Worm (Caenorhabditis elegans): ENCODE results near the gene Y68A4A.10.

Gene Y68A4A.10

DNA sequence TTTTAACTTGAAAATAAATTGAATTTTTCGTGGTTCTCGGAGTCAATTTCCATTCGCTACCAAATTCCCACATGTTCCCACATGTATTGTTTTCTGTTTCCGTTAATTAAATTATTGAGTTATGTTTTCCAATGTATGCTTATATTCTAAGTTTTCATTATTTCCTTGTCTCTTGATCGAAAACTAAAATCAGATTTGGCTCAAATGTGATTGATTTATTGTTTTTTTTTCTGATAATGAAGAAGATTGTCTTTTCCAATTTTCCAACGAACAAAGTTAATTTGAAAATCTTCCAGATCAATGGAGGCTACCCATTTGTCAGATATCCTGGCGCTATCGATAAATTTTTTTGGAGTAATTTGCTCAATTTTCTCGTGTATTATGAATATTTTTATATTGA, 28.2 kb upstream of the Y68A4A.10 start, which contains the start of gene srbc-25:
srbc-25 (plus strand) TSS at position 301 of the 400 bp plus-strand sequence.
- TF ChIP-seq flt-1 (GFP tag; IDR thresholded peaks at IDR 0.05) (no peak), ztf-23 (GFP tag; IDR thresholded peaks at IDR 0.05) (no peak), med-1 (GFP tag; optimal IDR thresholded peaks at IDR 0.05; ENCODE audit: insufficient read depth) (no peak), klf-2 (GFP tag; conservative IDR thresholded peaks at IDR 0.05) (no peak), cog-1 (tag; optimal IDR thresholded peaks at IDR 0.05) (no peak), ref-1 (GFP tag; conservative IDR thresholded peaks at IDR 0.05) (no peak), T22C8.4 (GFP tag; IDR thresholded peaks at IDR 0.05) (no peak), tab-1 (GFP tag; IDR thresholded peaks at IDR 0.05) (no peak), ztf-29 (GFP tag; IDR thresholded peaks at IDR 0.05) (no peak)

- TF ChIP-seq tab-1 (GFP tag; IDR thresholded peaks at IDR 0.05) (no peak), med-1 (GFP tag; optimal IDR thresholded peaks at IDR 0.05; ENCODE audit: insufficient read depth) (no peak), flt-1 (GFP tag; IDR thresholded peaks at IDR 0.05) (no peak), ref-1 (GFP tag; conservative IDR thresholded peaks at IDR 0.05) (no peak), ztf-23 (GFP tag; IDR thresholded peaks at IDR 0.05) (no peak), T22C8.4 (GFP tag; IDR thresholded peaks at IDR 0.05) (no peak), klf-2 (GFP tag; conservative IDR thresholded peaks at IDR 0.05) (no peak), cog-1 (tag; optimal IDR thresholded peaks at IDR 0.05) (no peak), ztf-29 (GFP tag; IDR thresholded peaks at IDR 0.05) (no peak)
Observed at ce11 chrV:17177967-17178366, 24.0 kb upstream of the Y68A4A.10 start, which contains the start of gene srsx-1. Gene srsx-1, minus strand, starts transcription at chrV:17178067.

- no peak for TF ChIP-seq cog-1 (tag; optimal IDR thresholded peaks at IDR 0.05)
- TF ChIP-seq ref-1 (GFP tag; conservative IDR thresholded peaks at IDR 0.05) = no peak
- no peak for TF ChIP-seq flt-1 (GFP tag; IDR thresholded peaks at IDR 0.05)
- no peak for TF ChIP-seq T22C8.4 (GFP tag; IDR thresholded peaks at IDR 0.05)
- no peak for TF ChIP-seq ztf-29 (GFP tag; IDR thresholded peaks at IDR 0.05)
- no peak for TF ChIP-seq med-1 (GFP tag; optimal IDR thresholded peaks at IDR 0.05; ENCODE audit: insufficient read depth)
- TF ChIP-seq klf-2 (GFP tag; conservative IDR thresholded peaks at IDR 0.05) = no peak
- no peak for TF ChIP-seq tab-1 (GFP tag; IDR thresholded peaks at IDR 0.05)
- TF ChIP-seq ztf-23 (GFP tag; IDR thresholded peaks at IDR 0.05) = no peak
Observed at ce11 chrV:17178457-17178856, 23.5 kb upstream of the Y68A4A.10 start, which contains the start of gene srh-174. Gene srh-174, plus strand, starts transcription at chrV:17178757.

DNA sequence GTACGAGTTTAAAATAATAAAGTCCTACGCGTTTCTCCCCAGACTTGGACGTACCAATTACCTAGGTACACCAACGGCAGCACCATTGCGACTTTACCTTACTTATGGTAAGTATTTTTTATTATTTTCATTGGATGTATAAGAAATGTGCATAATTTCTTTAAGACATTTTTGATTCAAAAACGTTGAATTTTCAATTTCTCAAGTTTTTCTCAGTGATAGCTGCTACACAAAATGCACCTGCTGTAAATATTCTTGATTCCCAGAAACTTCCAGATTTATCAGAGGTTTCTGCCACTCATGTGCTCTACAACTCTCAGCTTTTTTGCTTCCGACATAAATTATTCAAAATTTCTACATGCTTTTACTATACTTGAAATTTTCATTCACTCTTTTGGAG, 19.9 kb upstream of the Y68A4A.10 start, which contains the start of gene srh-159:
srh-159 (plus strand) TSS at position 301 of the 400 bp plus-strand sequence.
- no peak for TF ChIP-seq cog-1 (tag; optimal IDR thresholded peaks at IDR 0.05)
- TF ChIP-seq ztf-23 (GFP tag; IDR thresholded peaks at IDR 0.05) = no peak
- no peak for TF ChIP-seq ztf-29 (GFP tag; IDR thresholded peaks at IDR 0.05)
- TF ChIP-seq ref-1 (GFP tag; conservative IDR thresholded peaks at IDR 0.05) = no peak
- TF ChIP-seq T22C8.4 (GFP tag; IDR thresholded peaks at IDR 0.05) = no peak
- TF ChIP-seq klf-2 (GFP tag; conservative IDR thresholded peaks at IDR 0.05) = no peak
- no peak for TF ChIP-seq flt-1 (GFP tag; IDR thresholded peaks at IDR 0.05)
- no peak for TF ChIP-seq med-1 (GFP tag; optimal IDR thresholded peaks at IDR 0.05; ENCODE audit: insufficient read depth)
- no peak for TF ChIP-seq tab-1 (GFP tag; IDR thresholded peaks at IDR 0.05)

DNA sequence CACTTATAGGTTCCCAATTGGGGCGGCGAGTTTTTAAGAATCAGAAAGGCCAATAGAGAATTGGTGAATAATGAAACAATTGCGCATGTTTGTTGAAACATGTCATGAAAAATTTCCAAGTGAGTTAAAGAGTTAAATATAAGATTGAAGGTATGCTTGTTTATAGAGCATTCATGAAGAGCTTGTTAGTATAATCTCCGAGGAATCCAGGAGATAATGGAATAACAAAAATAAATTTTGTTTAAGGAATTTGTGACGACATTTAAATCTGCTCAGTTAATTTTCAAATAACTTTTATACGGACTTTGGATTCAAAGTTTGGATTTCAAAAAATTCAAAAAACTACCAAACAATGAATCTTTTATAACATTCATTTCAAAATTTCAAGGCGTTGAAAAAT, 11.5 kb upstream of the Y68A4A.10 start, which contains the start of gene str-199:
str-199 (minus strand) TSS at position 101 of the 400 bp plus-strand sequence.
- TF ChIP-seq ztf-29 (GFP tag; IDR thresholded peaks at IDR 0.05) (no peak), cog-1 (tag; optimal IDR thresholded peaks at IDR 0.05) (no peak), tab-1 (GFP tag; IDR thresholded peaks at IDR 0.05) (no peak), T22C8.4 (GFP tag; IDR thresholded peaks at IDR 0.05) (no peak), klf-2 (GFP tag; conservative IDR thresholded peaks at IDR 0.05) (no peak), flt-1 (GFP tag; IDR thresholded peaks at IDR 0.05) (no peak), med-1 (GFP tag; optimal IDR thresholded peaks at IDR 0.05; ENCODE audit: insufficient read depth) (no peak), ztf-23 (GFP tag; IDR thresholded peaks at IDR 0.05) (no peak), ref-1 (GFP tag; conservative IDR thresholded peaks at IDR 0.05) (no peak)

- TF ChIP-seq ref-1 (GFP tag; conservative IDR thresholded peaks at IDR 0.05) (no peak), klf-2 (GFP tag; conservative IDR thresholded peaks at IDR 0.05) (no peak), tab-1 (GFP tag; IDR thresholded peaks at IDR 0.05) (no peak), flt-1 (GFP tag; IDR thresholded peaks at IDR 0.05) (no peak), med-1 (GFP tag; optimal IDR thresholded peaks at IDR 0.05; ENCODE audit: insufficient read depth) (no peak)
Observed at ce11 chrV:17192238-17192637, 9.7 kb upstream of the Y68A4A.10 start, which contains the start of gene srz-47. Gene srz-47, minus strand, starts transcription at chrV:17192338.

DNA sequence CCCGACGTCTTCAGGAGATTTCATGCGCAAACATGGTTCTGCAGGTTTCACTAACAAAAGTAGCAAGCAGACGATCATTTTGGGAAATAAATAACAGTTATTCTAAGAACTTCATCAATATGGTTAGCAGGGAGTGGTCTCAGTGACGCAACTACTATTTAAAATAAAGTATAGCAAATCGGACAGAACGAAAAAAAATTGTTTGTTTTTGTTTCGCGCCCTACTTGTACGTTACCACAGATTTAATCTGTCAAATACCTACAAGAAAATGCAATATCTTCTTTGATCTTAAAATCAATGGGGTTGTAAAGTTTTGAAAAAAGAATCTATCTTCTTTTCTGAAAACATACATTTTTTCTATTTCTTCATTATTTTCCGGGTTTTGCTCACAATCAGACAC, 3.0 kb upstream of the Y68A4A.10 start, which contains the start of gene srz-96:
srz-96 (plus strand) TSS at position 301 of the 400 bp plus-strand sequence.
- TF ChIP-seq klf-2 (GFP tag; conservative IDR thresholded peaks at IDR 0.05) (no peak), flt-1 (GFP tag; IDR thresholded peaks at IDR 0.05) (no peak), ztf-23 (GFP tag; IDR thresholded peaks at IDR 0.05) (no peak), ztf-29 (GFP tag; IDR thresholded peaks at IDR 0.05) (no peak), med-1 (GFP tag; optimal IDR thresholded peaks at IDR 0.05; ENCODE audit: insufficient read depth) (no peak), tab-1 (GFP tag; IDR thresholded peaks at IDR 0.05) (no peak), cog-1 (tag; optimal IDR thresholded peaks at IDR 0.05) (no peak), T22C8.4 (GFP tag; IDR thresholded peaks at IDR 0.05) (no peak), ref-1 (GFP tag; conservative IDR thresholded peaks at IDR 0.05) (no peak)

- TF ChIP-seq ref-1 (GFP tag; conservative IDR thresholded peaks at IDR 0.05) (no peak), T22C8.4 (GFP tag; IDR thresholded peaks at IDR 0.05) (no peak), klf-2 (GFP tag; conservative IDR thresholded peaks at IDR 0.05) (no peak), med-1 (GFP tag; optimal IDR thresholded peaks at IDR 0.05; ENCODE audit: insufficient read depth) (no peak), cog-1 (tag; optimal IDR thresholded peaks at IDR 0.05) (no peak), ztf-23 (GFP tag; IDR thresholded peaks at IDR 0.05) (no peak), tab-1 (GFP tag; IDR thresholded peaks at IDR 0.05) (no peak)
Observed at ce11 chrV:17206469-17206868, 4.5 kb downstream of the Y68A4A.10 start.

- no peak for TF ChIP-seq flt-1 (GFP tag; IDR thresholded peaks at IDR 0.05)
- TF ChIP-seq tab-1 (GFP tag; IDR thresholded peaks at IDR 0.05) = no peak
- no peak for TF ChIP-seq ref-1 (GFP tag; conservative IDR thresholded peaks at IDR 0.05)
- TF ChIP-seq ztf-23 (GFP tag; IDR thresholded peaks at IDR 0.05) = no peak
- no peak for TF ChIP-seq klf-2 (GFP tag; conservative IDR thresholded peaks at IDR 0.05)
- no peak for TF ChIP-seq med-1 (GFP tag; optimal IDR thresholded peaks at IDR 0.05; ENCODE audit: insufficient read depth)
- no peak for TF ChIP-seq cog-1 (tag; optimal IDR thresholded peaks at IDR 0.05)
- no peak for TF ChIP-seq T22C8.4 (GFP tag; IDR thresholded peaks at IDR 0.05)
- no peak for TF ChIP-seq ztf-29 (GFP tag; IDR thresholded peaks at IDR 0.05)
Observed at ce11 chrV:17208045-17208444, 6.1 kb downstream of the Y68A4A.10 start, which contains the start of gene Y68A4A.13. Gene Y68A4A.13, minus strand, starts transcription at chrV:17208145.

Data from whole organism, midembryonic.